Worm (Caenorhabditis elegans) whole organism, early embryonic: Measurements from ENCODE around the gene C42D8.9.

Source experiments
- B0310.2 ChIP-seq: sonication (generic microtip); optimal IDR thresholded peaks from 2 replicates; lab custom pipeline; 2016; ENCODE audit warnings: mild to moderate bottlenecking, missing genetic modification characterization, missing compliant biosample characterization
- F13C5.2 ChIP-seq: sonication (generic microtip); optimal IDR thresholded peaks from 2 replicates; lab custom pipeline; 2017; ENCODE audit warnings: mild to moderate bottlenecking, missing genetic modification characterization, inconsistent platforms, missing compliant biosample characterization
- aly-1 ChIP-seq: sonication (generic microtip); optimal IDR thresholded peaks from 2 replicates; lab custom pipeline; 2016; ENCODE audit warnings: missing genetic modification characterization, missing compliant biosample characterization
- ama-1 ChIP-seq: fragments of 150-350 bp; optimal IDR thresholded peaks from 2 replicates; lab custom pipeline; 2014
- ceh-13 ChIP-seq: fragments of 200-800 bp; sonication (Bioruptor generic); optimal IDR thresholded peaks from 2 replicates; lab custom pipeline; 2018; ENCODE audit warnings: mild to moderate bottlenecking, missing genetic modification characterization, missing compliant biosample characterization
- ceh-36 ChIP-seq: sonication (generic microtip); optimal IDR thresholded peaks from 2 replicates; lab custom pipeline; 2016; ENCODE audit warnings: missing genetic modification characterization, inconsistent platforms, missing compliant biosample characterization
- ets-7 ChIP-seq: sonication (generic microtip); optimal IDR thresholded peaks from 2 replicates; lab custom pipeline; 2016; ENCODE audit warnings: missing genotype, missing genetic modification characterization, missing compliant biosample characterization
- flt-1 ChIP-seq: fragments of 200-800 bp; sonication (Bioruptor generic); IDR thresholded peaks from 2 replicates; pipeline ENCODE4 v1.3.6; 2022; ENCODE audit warnings: missing genetic modification characterization, missing compliant biosample characterization
- hmbx-1 ChIP-seq: sonication (generic microtip); optimal IDR thresholded peaks from 2 replicates; lab custom pipeline; 2016; ENCODE audit warnings: mild to moderate bottlenecking, missing genetic modification characterization, missing compliant biosample characterization
- hmg-4 ChIP-seq: fragments of 200-800 bp; sonication (Bioruptor generic); optimal IDR thresholded peaks from 2 replicates; lab custom pipeline; 2018; ENCODE audit warnings: mild to moderate bottlenecking, missing genetic modification characterization, missing compliant biosample characterization
- hnd-1 ChIP-seq: sonication (generic microtip); optimal IDR thresholded peaks from 2 replicates; lab custom pipeline; 2016; ENCODE audit warnings: missing genetic modification characterization, missing compliant biosample characterization
- pes-1 ChIP-seq: fragments of 200-800 bp; sonication (Bioruptor generic); IDR thresholded peaks from 2 replicates; pipeline ENCODE4 v1.3.6; 2022; ENCODE audit warnings: missing genetic modification reagents, missing genetic modification characterization, missing compliant biosample characterization
- scrt-1 ChIP-seq: fragments of 200-800 bp; sonication (Bioruptor generic); IDR thresholded peaks from 2 replicates; pipeline ENCODE4 v1.3.6; 2022; ENCODE audit warnings: missing genetic modification characterization, missing compliant biosample characterization
- sea-1 ChIP-seq: fragments of 200-800 bp; sonication (Bioruptor generic); conservative IDR thresholded peaks from 2 replicates; pipeline ENCODE4 v1.3.6; 2022; ENCODE audit warnings: missing genetic modification characterization, missing compliant biosample characterization
- tbx-11 ChIP-seq: fragments of 200-800 bp; sonication (Bioruptor generic); IDR thresholded peaks from 2 replicates; pipeline ENCODE4 v1.3.6; 2022; ENCODE audit warnings: missing genetic modification characterization, missing compliant biosample characterization
- tbx-37 ChIP-seq: fragments of 200-800 bp; sonication (Bioruptor generic); conservative IDR thresholded peaks from 2 replicates; pipeline ENCODE4 v1.3.6; 2022; ENCODE audit warnings: missing genetic modification reagents, missing genetic modification characterization, missing compliant biosample characterization
- tra-4 ChIP-seq: sonication (generic microtip); optimal IDR thresholded peaks from 2 replicates; lab custom pipeline; 2017; ENCODE audit warnings: missing genetic modification characterization, missing compliant biosample characterization

C42D8.9 gene

ce11 chrX:5117571-5117970 lies 10.7 kb upstream of the C42D8.9 start:
- TF ChIP-seq ama-1 (no peak), hnd-1 (tag; lab: Kevin White, UChicago) (no peak), ceh-13 (GFP tag; lab: Kevin White, UChicago) (no peak), aly-1 (tag; lab: Kevin White, UChicago) (no peak), tbx-11 (GFP tag; lab: Robert Waterston, UW) (no peak), sea-1 (GFP tag; lab: Robert Waterston, UW) (no peak), tra-4 (tag; lab: Kevin White, UChicago) (no peak)

- TF ChIP-seq hmbx-1 (tag; lab: Kevin White, UChicago) (no peak), tbx-11 (GFP tag; lab: Robert Waterston, UW) (no peak), tbx-37 (GFP tag; lab: Robert Waterston, UW) (no peak), scrt-1 (GFP tag; lab: Robert Waterston, UW) (no peak), hmg-4 (GFP tag; lab: Kevin White, UChicago) (no peak), ama-1 (no peak), flt-1 (GFP tag; lab: Robert Waterston, UW) (no peak), sea-1 (GFP tag; lab: Robert Waterston, UW) (no peak), ets-7 (tag; lab: Kevin White, UChicago) (no peak), hnd-1 (tag; lab: Kevin White, UChicago) (no peak), tra-4 (tag; lab: Kevin White, UChicago) (no peak), pes-1 (GFP tag; lab: Robert Waterston, UW) (no peak), ceh-36 (tag; lab: Kevin White, UChicago) (no peak), aly-1 (tag; lab: Kevin White, UChicago) (no peak)
Measured at ce11 chrX:5116816-5117459, 10.1 kb upstream of the C42D8.9 start, which contains the start of gene apl-1. TSS of gene apl-1 (minus strand) at chrX:5116866.

- no peak for TF ChIP-seq B0310.2
- TF ChIP-seq ceh-36 (tag; lab: Kevin White, UChicago): no peak
- TF ChIP-seq pes-1 (GFP tag; lab: Robert Waterston, UW): no peak
- no peak for TF ChIP-seq ceh-13 (GFP tag; lab: Kevin White, UChicago)
- TF ChIP-seq hmbx-1 (tag; lab: Kevin White, UChicago): no peak
- no peak for TF ChIP-seq scrt-1 (GFP tag; lab: Robert Waterston, UW)
- TF ChIP-seq hnd-1 (tag; lab: Kevin White, UChicago): no peak
- TF ChIP-seq tbx-37 (GFP tag; lab: Robert Waterston, UW): no peak
Measured at ce11 chrX:5116180-5116579, 9.3 kb upstream of the C42D8.9 start.

DNA sequence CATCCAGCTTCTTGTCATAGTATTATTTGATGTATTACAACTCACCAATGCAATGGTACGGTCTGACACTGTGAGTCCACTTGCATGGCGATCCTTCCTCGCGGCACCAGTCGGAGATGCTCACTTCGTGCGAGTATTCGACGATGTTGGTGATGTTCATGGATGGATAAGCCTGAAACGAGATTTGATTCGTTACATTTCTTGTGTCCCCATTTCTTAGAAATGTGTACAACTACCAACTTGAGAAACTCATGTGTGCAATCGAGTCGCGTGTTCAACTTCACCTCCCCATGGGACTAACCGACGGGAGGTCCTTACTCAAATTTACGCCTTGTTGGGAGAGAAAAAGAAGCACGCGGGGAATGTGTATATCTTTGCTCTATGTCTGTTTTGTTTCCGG lies 8.7 kb upstream of the C42D8.9 start:
- TF ChIP-seq pes-1 (GFP tag; lab: Robert Waterston, UW): no peak
- TF ChIP-seq F13C5.2 (tag; lab: Kevin White, UChicago): no peak
- no peak for TF ChIP-seq hnd-1 (tag; lab: Kevin White, UChicago)
- TF ChIP-seq ceh-13 (GFP tag; lab: Kevin White, UChicago): no peak
- no peak for TF ChIP-seq hmg-4 (GFP tag; lab: Kevin White, UChicago)
- TF ChIP-seq ets-7 (tag; lab: Kevin White, UChicago): no peak
- no peak for TF ChIP-seq hmbx-1 (tag; lab: Kevin White, UChicago)
- TF ChIP-seq B0310.2: no peak
- no peak for TF ChIP-seq flt-1 (GFP tag; lab: Robert Waterston, UW)
- TF ChIP-seq tra-4 (tag; lab: Kevin White, UChicago): no peak
- no peak for TF ChIP-seq sea-1 (GFP tag; lab: Robert Waterston, UW)

DNA sequence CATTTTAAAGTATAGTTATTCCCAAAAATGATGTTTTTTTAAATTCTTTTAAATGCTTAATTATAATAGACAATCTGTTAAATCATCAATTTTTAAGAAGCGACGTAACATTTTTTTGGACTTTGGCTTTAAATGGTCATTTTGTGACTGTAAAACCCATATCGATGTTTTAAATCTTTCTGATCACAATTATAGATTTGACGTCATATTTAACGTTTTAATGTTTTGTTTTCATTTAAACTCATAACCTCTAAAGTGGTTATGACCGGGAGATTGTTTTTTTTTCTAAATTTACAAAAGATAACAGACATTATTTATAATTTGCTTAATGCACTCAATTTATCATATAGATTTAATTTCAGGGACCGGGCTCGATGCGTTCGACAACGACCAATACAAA lies 5.1 kb upstream of the C42D8.9 start:
- no peak for TF ChIP-seq aly-1 (tag; lab: Kevin White, UChicago)
- no peak for TF ChIP-seq pes-1 (GFP tag; lab: Robert Waterston, UW)
- TF ChIP-seq B0310.2: no peak
- TF ChIP-seq hmbx-1 (tag; lab: Kevin White, UChicago): no peak
- TF ChIP-seq ceh-36 (tag; lab: Kevin White, UChicago): no peak
- no peak for TF ChIP-seq scrt-1 (GFP tag; lab: Robert Waterston, UW)
- no peak for TF ChIP-seq F13C5.2 (tag; lab: Kevin White, UChicago)
- TF ChIP-seq tbx-11 (GFP tag; lab: Robert Waterston, UW): no peak
- TF ChIP-seq sea-1 (GFP tag; lab: Robert Waterston, UW): no peak

- TF ChIP-seq ceh-13 (GFP tag; lab: Kevin White, UChicago) (no peak), ceh-36 (tag; lab: Kevin White, UChicago) (no peak), scrt-1 (GFP tag; lab: Robert Waterston, UW) (no peak), B0310.2 (no peak), ets-7 (tag; lab: Kevin White, UChicago) (no peak), tbx-11 (GFP tag; lab: Robert Waterston, UW) (no peak), tra-4 (tag; lab: Kevin White, UChicago) (no peak), pes-1 (GFP tag; lab: Robert Waterston, UW) (no peak), tbx-37 (GFP tag; lab: Robert Waterston, UW) (no peak), ama-1 (no peak), aly-1 (tag; lab: Kevin White, UChicago) (no peak), hmg-4 (GFP tag; lab: Kevin White, UChicago) (no peak), flt-1 (GFP tag; lab: Robert Waterston, UW) (no peak)
Measured at ce11 chrX:5109130-5109529, 2.3 kb upstream of the C42D8.9 start, which contains the start of gene C42D8.1. TSS of gene C42D8.1 (plus strand) at chrX:5109506.

DNA sequence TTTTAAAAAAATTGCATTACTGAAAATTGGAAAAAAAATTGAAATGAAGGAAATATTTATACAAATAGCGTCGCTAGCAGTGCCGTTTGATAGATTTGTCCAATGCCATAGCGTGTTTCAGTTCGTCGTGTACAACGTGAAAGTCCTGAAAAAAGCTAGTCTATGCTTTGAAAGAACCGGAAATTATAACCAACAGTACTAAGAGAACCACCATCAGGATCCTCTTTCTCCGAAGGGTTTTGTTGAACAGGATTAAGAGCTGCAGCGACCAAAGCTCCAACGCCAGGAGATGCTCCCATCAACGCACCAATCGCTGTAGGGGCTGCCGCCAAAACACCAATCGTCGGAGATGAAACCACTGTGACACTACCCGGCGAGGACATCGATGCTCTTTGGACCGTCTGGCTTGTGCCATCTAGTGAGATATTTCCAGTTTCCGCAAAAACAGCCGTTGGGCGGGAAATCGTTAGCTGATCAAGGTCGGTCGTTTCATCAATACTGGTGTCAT lies 601 bp downstream of the C42D8.9 start:
- no peak for TF ChIP-seq pes-1 (GFP tag; lab: Robert Waterston, UW)
- TF ChIP-seq hmbx-1 (tag; lab: Kevin White, UChicago): no peak
- TF ChIP-seq ama-1: no peak
- TF ChIP-seq hnd-1 (tag; lab: Kevin White, UChicago): no peak
- TF ChIP-seq ets-7 (tag; lab: Kevin White, UChicago): no peak
- no peak for TF ChIP-seq B0310.2
- TF ChIP-seq hmg-4 (GFP tag; lab: Kevin White, UChicago): no peak
- TF ChIP-seq aly-1 (tag; lab: Kevin White, UChicago): no peak
- no peak for TF ChIP-seq tra-4 (tag; lab: Kevin White, UChicago)
- TF ChIP-seq scrt-1 (GFP tag; lab: Robert Waterston, UW): no peak
- no peak for TF ChIP-seq flt-1 (GFP tag; lab: Robert Waterston, UW)
- TF ChIP-seq tbx-37 (GFP tag; lab: Robert Waterston, UW): no peak
- TF ChIP-seq F13C5.2 (tag; lab: Kevin White, UChicago): no peak
- TF ChIP-seq ceh-13 (GFP tag; lab: Kevin White, UChicago): no peak
- TF ChIP-seq ceh-36 (tag; lab: Kevin White, UChicago): no peak
- TF ChIP-seq tbx-11 (GFP tag; lab: Robert Waterston, UW): no peak
- TF ChIP-seq sea-1 (GFP tag; lab: Robert Waterston, UW): no peak
